Worm (Caenorhabditis elegans) whole organism, L4 larva: ENCODE data around the gene F18E3.12.

Experiments
- D1046.2 ChIP-seq: fragments of 200-800 bp; sonication (Bioruptor generic); IDR thresholded peaks from 2 replicates; pipeline ENCODE4 v1.3.6; 2022; ENCODE audit warnings: missing genetic modification characterization, missing compliant biosample characterization
- Y5F2A.4 ChIP-seq: fragments of 200-800 bp; sonication (Bioruptor generic); optimal IDR thresholded peaks from 2 replicates; lab custom pipeline; 2018; ENCODE audit warnings: mild to moderate bottlenecking, missing genetic modification characterization, missing compliant biosample characterization
- ZK337.2 ChIP-seq: fragments of 200-800 bp; sonication (Bioruptor generic); IDR thresholded peaks from 2 replicates; pipeline ENCODE4 v1.3.6; 2022; ENCODE audit warnings: missing genetic modification reagents, missing genetic modification characterization, missing compliant biosample characterization
- arid-1 ChIP-seq: fragments of 200-800 bp; sonication (Bioruptor generic); conservative IDR thresholded peaks from 2 replicates; pipeline ENCODE4 v1.3.6; 2022; ENCODE audit warnings: missing genetic modification reagents, missing genetic modification characterization, missing compliant biosample characterization
- ceh-44 ChIP-seq: fragments of 200-800 bp; sonication (Bioruptor generic); IDR thresholded peaks from 2 replicates; pipeline ENCODE4 v1.3.6; 2022; ENCODE audit warnings: missing genetic modification reagents, missing genetic modification characterization, missing compliant biosample characterization
- ceh-82 ChIP-seq: sonication (generic microtip); optimal IDR thresholded peaks from 2 replicates; lab custom pipeline; 2017; ENCODE audit warnings: missing biosample characterization, missing genetic modification characterization
- cey-2 ChIP-seq: sonication (generic microtip); optimal IDR thresholded peaks from 3 replicates; lab custom pipeline; 2017; ENCODE audit warnings: missing genetic modification characterization, mild to moderate bottlenecking, missing compliant biosample characterization, antibody characterized with exemption, borderline replicate concordance; ENCODE audit not compliant: insufficient read depth
- daf-12 ChIP-seq: fragments of 150-350 bp; optimal IDR thresholded peaks from 2 replicates; lab custom pipeline; 2014; ENCODE audit warnings: missing biosample characterization, missing genetic modification reagents, missing genetic modification characterization
- daf-16 ChIP-seq, 3 experiments: sonication (generic microtip); optimal IDR thresholded peaks; 2 replicates each; lab custom pipeline; 2016 to 2017; ENCODE audit warnings: missing genetic modification characterization in 3 of 3, missing genetic modification reagents in 3 of 3, mild to moderate bottlenecking in 2 of 3, missing compliant biosample characterization in 2 of 3, missing biosample characterization in 1 of 3, moderate library complexity in 1 of 3
- daf-19 ChIP-seq: fragments of 200-800 bp; sonication (Bioruptor generic); conservative IDR thresholded peaks from 2 replicates; pipeline ENCODE4 v1.3.6; 2022; ENCODE audit warnings: missing genetic modification characterization, missing compliant biosample characterization
- dmd-6 ChIP-seq: fragments of 200-800 bp; sonication (Bioruptor generic); IDR thresholded peaks from 2 replicates; pipeline ENCODE4 v1.3.6; 2022; ENCODE audit warnings: missing genetic modification reagents, missing genetic modification characterization, missing compliant biosample characterization
- egl-27 ChIP-seq: sonication (generic microtip); optimal IDR thresholded peaks from 3 replicates; lab custom pipeline; 2017; ENCODE audit warnings: missing biosample characterization, missing genetic modification reagents, missing genetic modification characterization
- hif-1 ChIP-seq, 2 experiments: sonication (generic microtip); optimal IDR thresholded peaks; 2 replicates each; lab custom pipeline; 2016 to 2017; ENCODE audit warnings: missing compliant biosample characterization in 2 of 2, missing genetic modification characterization in 2 of 2, missing genetic modification reagents in 2 of 2, missing genotype in 2 of 2, mild to moderate bottlenecking in 1 of 2
- hlh-11 ChIP-seq: fragments of 200-800 bp; sonication (Bioruptor generic); optimal IDR thresholded peaks from 2 replicates; lab custom pipeline; 2018; ENCODE audit warnings: mild to moderate bottlenecking, missing genetic modification characterization, missing compliant biosample characterization
- jun-1 ChIP-seq: fragments of 150-350 bp; optimal IDR thresholded peaks from 2 replicates; lab custom pipeline; 2014; ENCODE audit warnings: missing biosample characterization, missing genetic modification reagents, missing genetic modification characterization
- lsy-2 ChIP-seq, 2 experiments: fragments of 150-350 bp in 1 of 2; sonication (generic microtip) in 1 of 2; optimal IDR thresholded peaks; 2 replicates each; lab custom pipeline; 2014 to 2017; ENCODE audit warnings: missing biosample characterization in 2 of 2, missing genetic modification characterization in 2 of 2
- madf-5 ChIP-seq, 2 experiments: fragments of 200-800 bp; sonication (Bioruptor generic); IDR thresholded peaks; 2 replicates each; pipeline ENCODE4 v1.3.6; 2022; ENCODE audit warnings: missing compliant biosample characterization in 2 of 2, missing genetic modification characterization in 2 of 2
- mes-2 ChIP-seq: sonication (generic microtip); optimal IDR thresholded peaks from 2 replicates; lab custom pipeline; 2016; ENCODE audit warnings: missing genotype, mild to moderate bottlenecking, missing genetic modification characterization, missing compliant biosample characterization; ENCODE audit not compliant: poor library complexity, severe bottlenecking
- nhr-25 ChIP-seq: sonication (generic microtip); optimal IDR thresholded peaks from 2 replicates; lab custom pipeline; 2017; ENCODE audit warnings: missing genetic modification characterization, mild to moderate bottlenecking, missing compliant biosample characterization, antibody characterized with exemption, moderate library complexity, borderline replicate concordance; ENCODE audit not compliant: insufficient read depth
- nhr-28 ChIP-seq: fragments of 150-350 bp; optimal IDR thresholded peaks from 2 replicates; lab custom pipeline; 2014; ENCODE audit warnings: missing biosample characterization, missing genetic modification characterization
- nhr-48 ChIP-seq: sonication (generic microtip); optimal IDR thresholded peaks from 2 replicates; lab custom pipeline; 2016; ENCODE audit warnings: mild to moderate bottlenecking, missing genetic modification characterization, missing compliant biosample characterization
- set-16 ChIP-seq: fragments of 200-800 bp; sonication (Bioruptor generic); IDR thresholded peaks from 2 replicates; pipeline ENCODE4 v1.3.6; 2022; ENCODE audit warnings: missing genetic modification reagents, missing genetic modification characterization, missing compliant biosample characterization
- skn-1 ChIP-seq: fragments of 150-350 bp; optimal IDR thresholded peaks from 2 replicates; lab custom pipeline; 2014; ENCODE audit warnings: missing biosample characterization, missing genetic modification characterization
- spr-3 ChIP-seq: fragments of 200-800 bp; sonication (Bioruptor generic); optimal IDR thresholded peaks from 2 replicates; lab custom pipeline; 2018; ENCODE audit warnings: mild to moderate bottlenecking, missing genetic modification characterization, missing compliant biosample characterization
- tag-97 ChIP-seq: fragments of 200-800 bp; sonication (Bioruptor generic); IDR thresholded peaks from 2 replicates; pipeline ENCODE4 v1.3.6; 2022; ENCODE audit warnings: missing genetic modification characterization, missing compliant biosample characterization
- unc-130 ChIP-seq: sonication (generic microtip); optimal IDR thresholded peaks from 2 replicates; lab custom pipeline; 2016; ENCODE audit warnings: missing genetic modification reagents, missing genetic modification characterization, missing compliant biosample characterization
- unc-62 ChIP-seq, 3 experiments: fragments of 150-350 bp in 1 of 3; sonication (generic microtip); optimal IDR thresholded peaks in 2 of 3; peaks in 1 of 3; 1 replicate in 1 of 3; 2 replicates in 2 of 3; lab custom pipeline; 2014 to 2017; ENCODE audit warnings: missing biosample characterization in 3 of 3, missing genetic modification characterization in 3 of 3, missing genetic modification reagents in 3 of 3, missing genotype in 1 of 3
- vab-7 ChIP-seq: fragments of 200-800 bp; sonication (Bioruptor generic); IDR thresholded peaks from 2 replicates; pipeline ENCODE4 v1.3.6; 2022; ENCODE audit warnings: missing genetic modification reagents, missing genetic modification characterization, missing compliant biosample characterization
- zfp-2 ChIP-seq: sonication (generic microtip); optimal IDR thresholded peaks from 2 replicates; lab custom pipeline; 2016; ENCODE audit warnings: mild to moderate bottlenecking, missing genetic modification characterization, missing compliant biosample characterization
- zip-11 ChIP-seq: fragments of 200-800 bp; sonication (Bioruptor generic); IDR thresholded peaks from 2 replicates; pipeline ENCODE4 v1.3.6; 2022; ENCODE audit warnings: missing genetic modification characterization, missing compliant biosample characterization

Gene F18E3.12

ce11 chrV:7437538-7437937, 22.8 kb downstream of the F18E3.12 start, which contains the start of gene F25E5.9 (continued):
- TF ChIP-seq D1046.2 (GFP tag; lab: Robert Waterston, UW) (0 out of 2 replicates have a peak, but pooled peaks have one; percentile 40), unc-62 (GFP tag; optimal IDR thresholded peaks at IDR 0.05 in 1 of 2; lab: Kevin White, UChicago) (peak in 1 of 2 experiments; percentile 33), unc-62 (tag; optimal IDR thresholded peaks at IDR 0.05; lab: Kevin White, UChicago) (no peak), cey-2 (tag; lab: Kevin White, UChicago) (no peak), egl-27 (tag; lab: Kevin White, UChicago) (no peak), ZK337.2 (no peak), unc-130 (GFP tag; lab: Kevin White, UChicago) (no peak), daf-19 (GFP tag; lab: Robert Waterston, UW) (no peak), hif-1 (tag; optimal IDR thresholded peaks at IDR 0.05; lab: Kevin White, UChicago) (peak in 1 of 2 experiments; percentile 3), hlh-11 (tag; lab: Kevin White, UChicago) (peak; percentile 7), zfp-2 (tag; lab: Kevin White, UChicago) (no peak), lsy-2 (tag; optimal IDR thresholded peaks at IDR 0.05; lab: Kevin White, UChicago) (peak in 1 of 2 experiments; percentile 16)
- TF ChIP-seq, all 104 proteins: peak for 20

DNA sequence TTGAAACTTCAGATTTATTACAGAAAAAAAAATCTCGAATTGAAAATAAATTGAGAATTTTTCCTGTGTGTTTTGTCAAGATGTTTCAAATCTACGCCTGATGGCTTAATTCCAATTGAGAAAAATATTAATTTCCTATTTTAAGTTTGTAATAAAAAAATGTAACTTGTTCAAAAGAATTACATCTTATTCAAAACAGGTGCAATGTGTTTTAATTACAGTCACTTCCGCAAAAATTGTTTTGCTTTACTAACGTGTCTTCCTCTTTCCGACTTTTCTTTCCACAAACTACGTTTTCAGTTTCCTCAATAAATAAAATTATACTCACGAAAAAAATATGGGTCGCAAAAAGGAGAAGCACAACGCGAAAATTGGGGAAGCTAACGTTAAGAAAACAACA, 23.2 kb downstream of the F18E3.12 start, which contains the start of gene F25E5.16:
TSS of gene F25E5.16 (plus strand) at position 301 of the 400 bp plus-strand sequence.
- TF ChIP-seq zfp-2 (tag; lab: Kevin White, UChicago) (no peak), daf-12 (tag; lab: Kevin White, UChicago) (no peak), hif-1 (tag; optimal IDR thresholded peaks at IDR 0.05; lab: Kevin White, UChicago) (no peak), daf-16 (GFP tag; optimal IDR thresholded peaks at IDR 0.05; lab: Kevin White, UChicago) (no peak), daf-16 (tag; optimal IDR thresholded peaks at IDR 0.05; lab: Kevin White, UChicago) (no peak), set-16 (GFP tag; lab: Robert Waterston, UW) (no peak), ceh-82 (no peak), mes-2 (tag; lab: Kevin White, UChicago) (no peak), nhr-28 (tag; lab: Kevin White, UChicago) (no peak), jun-1 (tag; lab: Kevin White, UChicago) (no peak), ceh-44 (no peak), arid-1 (GFP tag; lab: Robert Waterston, UW) (no peak), nhr-25 (tag; lab: Kevin White, UChicago) (no peak), tag-97 (GFP tag; lab: Robert Waterston, UW) (no peak), spr-3 (GFP tag; lab: Kevin White, UChicago) (no peak), Y5F2A.4 (GFP tag; lab: Kevin White, UChicago) (no peak), dmd-6 (no peak), skn-1 (tag; lab: Kevin White, UChicago) (no peak)

DNA sequence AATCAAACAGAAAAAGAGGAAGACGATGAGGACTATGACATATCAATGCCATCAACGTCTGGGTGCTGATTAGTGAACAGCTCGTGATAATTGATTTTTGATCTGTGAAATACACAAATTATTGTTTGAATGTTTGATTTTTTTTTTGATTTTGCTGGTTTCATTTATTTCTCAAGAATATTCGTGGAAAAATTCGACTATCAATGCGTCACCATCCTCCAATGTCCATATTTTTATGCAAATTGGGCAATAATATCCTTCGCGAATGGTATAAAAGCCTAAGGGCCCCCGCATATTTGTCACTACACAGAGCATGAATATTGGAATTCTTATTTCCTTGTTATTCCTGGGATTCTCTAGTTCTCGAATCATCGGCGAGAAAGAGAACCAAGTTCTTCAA, 25.0 kb downstream of the F18E3.12 start, which contains the start of gene try-13:
TSS of gene try-13 (plus strand) at position 301 of the 400 bp plus-strand sequence.
- TF ChIP-seq nhr-48 (tag; lab: Kevin White, UChicago), result no peak

DNA sequence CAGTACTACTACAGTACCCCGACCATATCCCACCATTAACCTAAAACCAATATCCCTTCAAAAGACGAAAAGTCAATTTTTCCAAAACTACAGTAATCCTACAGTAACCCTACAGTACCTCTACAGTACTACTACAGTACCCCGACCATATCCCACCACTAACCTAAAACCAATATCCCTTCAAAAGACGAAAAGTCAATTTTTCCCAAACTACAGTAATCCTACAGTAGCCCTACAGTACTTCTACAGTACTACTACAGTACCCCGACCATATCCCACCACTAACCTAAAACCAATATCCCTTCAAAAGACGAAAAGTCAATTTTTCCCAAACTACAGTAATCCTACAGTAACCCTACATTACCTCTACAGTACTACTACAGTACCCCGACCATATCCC, 28.7 kb downstream of the F18E3.12 start:
- 0 out of 2 replicates have a peak, but pooled peaks have one; percentile 41 for TF ChIP-seq arid-1 (GFP tag; lab: Robert Waterston, UW)
- 0 out of 4 replicates have a peak, but pooled peaks of 1 of the 2 experiments have one; percentile 17 for TF ChIP-seq madf-5 (GFP tag; IDR thresholded peaks at IDR 0.05; lab: Robert Waterston, UW)
- TF ChIP-seq zip-11 (GFP tag; lab: Robert Waterston, UW), result peak; percentile 62; the same call in 1 of the 2 replicates
- 0 out of 2 replicates have a peak, but pooled peaks have one; percentile 36 for TF ChIP-seq tag-97 (GFP tag; lab: Robert Waterston, UW)
- 0 out of 2 replicates have a peak, but pooled peaks have one; percentile 25 for TF ChIP-seq vab-7
